Fruit fly (Drosophila melanogaster): ENCODE data around the gene Prx1.

DNA sequence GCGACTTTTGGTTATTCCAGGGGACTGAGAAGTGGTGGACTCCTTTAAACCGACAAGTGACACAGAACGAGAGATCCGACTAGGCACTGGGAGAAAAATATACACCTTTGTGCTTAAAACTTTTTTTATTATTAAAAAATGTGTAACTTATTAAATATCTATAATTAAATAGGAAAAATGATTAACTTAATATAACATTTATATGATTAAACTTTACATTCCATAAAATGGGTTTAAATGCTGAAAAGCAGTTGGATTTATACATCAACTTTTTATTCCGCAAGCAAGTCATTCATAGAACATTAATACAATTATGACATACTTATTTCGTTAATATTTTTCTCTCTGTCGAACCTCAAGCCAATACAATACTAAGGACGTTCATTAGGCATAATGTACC, 33.6 kb upstream of the Prx1 start:
- TF ChIP-seq CG3032 (tag; optimal IDR thresholded peaks at IDR 0.05) (peak; percentile 81), svp (GFP tag) (peak; percentile 75), acj6 (GFP tag; optimal IDR thresholded peaks at IDR 0.05) (peak; percentile 72)

All from whole organism, prepupa.